Fruit fly (Drosophila melanogaster): ENCODE results near the gene CG7601.

DNA sequence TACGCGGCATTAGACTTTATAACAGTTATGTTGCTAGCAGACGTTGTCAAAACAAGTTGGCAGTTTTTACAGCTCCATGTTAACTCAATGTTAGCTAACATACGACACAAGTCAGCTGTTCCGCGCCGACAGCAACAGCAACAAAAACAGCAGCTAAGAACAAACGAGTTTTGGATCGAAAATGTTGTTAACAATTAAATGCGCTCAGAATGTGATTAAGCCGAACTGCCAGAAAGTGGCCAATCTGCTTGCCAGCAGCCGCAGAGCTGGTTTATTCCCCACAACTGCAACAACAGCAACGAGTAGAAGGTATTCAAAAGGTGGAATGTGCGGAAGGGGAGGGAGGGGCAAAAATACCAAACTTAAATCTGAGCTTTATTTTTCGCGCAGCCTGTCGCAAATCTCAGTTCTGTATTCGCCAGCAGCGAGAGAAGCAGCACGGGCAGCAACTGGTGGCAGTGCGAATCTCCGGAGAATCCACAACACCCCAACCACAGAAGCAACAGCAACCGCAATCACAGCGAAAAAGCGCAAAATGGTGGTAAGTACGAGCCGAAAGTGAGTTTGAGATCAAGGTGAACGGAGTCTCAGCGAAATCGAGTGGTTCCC is 13.4 kb downstream of the CG7601 start, which contains the start of gene Pcd:
- no peak for TF ChIP-seq usp (GFP tag; optimal IDR thresholded peaks at IDR 0.05)
- no peak for TF ChIP-seq psq (optimal IDR thresholded peaks at IDR 0.05)
- no peak for TF ChIP-seq Dll (optimal IDR thresholded peaks at IDR 0.05)

All from whole organism.